Worm (Caenorhabditis elegans): ENCODE results near the gene C27H6.9.

- TF ChIP-seq F13H6.1 (tag; optimal IDR thresholded peaks at IDR 0.05) (no peak), alr-1 (tag; optimal IDR thresholded peaks at IDR 0.05) (no peak)
These were observed at the start of gene C27H6.9 for ce11 chrV:9982568-9982967.

Data from whole organism, L2 larva.